Fruit fly (Drosophila melanogaster): ENCODE results near the gene CTCF.

DNA sequence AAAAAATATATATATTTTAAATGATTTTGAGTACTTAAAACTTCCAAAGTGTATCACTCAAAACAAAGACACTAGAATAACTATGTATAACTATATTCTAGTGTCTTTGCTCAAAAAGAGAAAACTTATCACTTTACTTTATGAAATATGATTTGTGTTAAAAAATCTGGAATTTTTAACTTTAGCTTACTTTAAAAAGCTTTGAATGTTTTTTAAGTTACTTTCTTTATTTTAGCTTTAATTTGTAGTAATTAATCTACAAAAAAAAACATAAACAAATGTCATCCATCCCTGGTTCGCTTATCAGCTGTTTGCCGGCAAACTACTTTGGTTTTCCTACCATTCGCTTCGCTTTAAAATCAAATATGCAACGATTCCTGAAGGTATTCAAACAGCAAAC, 36.7 kb downstream of the CTCF start, which contains the start of gene CG8607:
- TF ChIP-seq Myc (optimal IDR thresholded peaks at IDR 0.05): no peak
- TF ChIP-seq insv (optimal IDR thresholded peaks at IDR 0.05): no peak
- no peak for TF ChIP-seq psq (optimal IDR thresholded peaks at IDR 0.05)
- TF ChIP-seq ttk (optimal IDR thresholded peaks at IDR 0.05): no peak
- no peak for TF ChIP-seq h (optimal IDR thresholded peaks at IDR 0.05)
- TF ChIP-seq Sin3A (optimal IDR thresholded peaks at IDR 0.05): no peak

Data from Kc167 (cell line).